Worm (Caenorhabditis elegans) whole organism, young adult: ENCODE results near the gene Y39H10B.3.

Experiments used
- B0261.1 ChIP-seq: sonication (generic microtip); optimal IDR thresholded peaks from 2 replicates; lab custom pipeline; 2016; ENCODE audit warnings: mild to moderate bottlenecking, missing genetic modification characterization, moderate library complexity, missing compliant biosample characterization
- B0336.3 ChIP-seq: fragments of 200-800 bp; sonication (Bioruptor generic); IDR thresholded peaks from 2 replicates; pipeline ENCODE4 v1.3.6; 2022; ENCODE audit warnings: missing genetic modification characterization, missing compliant biosample characterization
- C06A6.2 ChIP-seq: fragments of 200-800 bp; sonication (Bioruptor generic); conservative IDR thresholded peaks from 2 replicates; pipeline ENCODE4 v1.3.6; 2022; ENCODE audit warnings: missing genetic modification characterization, missing compliant biosample characterization
- F10E7.11 ChIP-seq: sonication (generic microtip); optimal IDR thresholded peaks from 2 replicates; lab custom pipeline; 2017; ENCODE audit warnings: mild to moderate bottlenecking, missing genetic modification characterization, moderate library complexity, missing compliant biosample characterization
- F37B4.10 ChIP-seq: fragments of 200-800 bp; sonication (Bioruptor generic); IDR thresholded peaks from 2 replicates; pipeline ENCODE4 v1.3.6; 2022; ENCODE audit warnings: missing genetic modification characterization, missing compliant biosample characterization
- F52B5.7 ChIP-seq: sonication (generic microtip); optimal IDR thresholded peaks from 2 replicates; lab custom pipeline; 2016; ENCODE audit warnings: mild to moderate bottlenecking, missing genetic modification characterization, missing compliant biosample characterization
- F57A8.1 ChIP-seq: fragments of 200-800 bp; sonication (Bioruptor generic); optimal IDR thresholded peaks from 2 replicates; lab custom pipeline; 2018; ENCODE audit warnings: mild to moderate bottlenecking, missing genetic modification characterization, moderate library complexity, missing compliant biosample characterization
- F57C9.4 ChIP-seq: sonication (generic microtip); optimal IDR thresholded peaks from 2 replicates; lab custom pipeline; 2017; ENCODE audit warnings: mild to moderate bottlenecking, missing genetic modification characterization, missing compliant biosample characterization
- K11D2.4 ChIP-seq: fragments of 200-800 bp; sonication (Bioruptor generic); IDR thresholded peaks from 2 replicates; pipeline ENCODE4 v1.3.6; 2022; ENCODE audit warnings: missing genetic modification reagents, missing genetic modification characterization, missing compliant biosample characterization
- T26A5.8 ChIP-seq: sonication (generic microtip); optimal IDR thresholded peaks from 2 replicates; lab custom pipeline; 2016; ENCODE audit warnings: missing genetic modification characterization, missing compliant biosample characterization
- Y53G8AR.9 ChIP-seq: fragments of 200-800 bp; sonication (Bioruptor generic); conservative IDR thresholded peaks from 2 replicates; pipeline ENCODE4 v1.3.6; 2022; ENCODE audit warnings: missing genetic modification reagents, missing genetic modification characterization, missing compliant biosample characterization
- Y67H2A.10 ChIP-seq: fragments of 200-800 bp; sonication (Bioruptor generic); conservative IDR thresholded peaks from 2 replicates; pipeline ENCODE4 v1.3.6; 2022; ENCODE audit warnings: missing genetic modification reagents, missing genetic modification characterization, missing compliant biosample characterization
- Y79H2A.3 ChIP-seq: fragments of 200-800 bp; sonication (Bioruptor generic); conservative IDR thresholded peaks from 2 replicates; pipeline ENCODE4 v1.3.6; 2022; ENCODE audit warnings: missing genetic modification reagents, missing genetic modification characterization, missing compliant biosample characterization
- akir-1 ChIP-seq: fragments of 200-800 bp; sonication (Bioruptor generic); optimal IDR thresholded peaks from 2 replicates; lab custom pipeline; 2018; ENCODE audit warnings: mild to moderate bottlenecking, missing genetic modification characterization, moderate library complexity, missing compliant biosample characterization
- ama-1 ChIP-seq, 3 experiments: fragments of 150-350 bp in 1 of 3; sonication (generic microtip) in 2 of 3; optimal IDR thresholded peaks; 2 replicates each; lab custom pipeline; 2014 to 2018; ENCODE audit warnings: missing biosample characterization in 2 of 3, missing genetic modification characterization in 2 of 3, missing genetic modification reagents in 2 of 3
- aptf-2 ChIP-seq: fragments of 200-800 bp; sonication (Bioruptor generic); conservative IDR thresholded peaks from 2 replicates; pipeline ENCODE4 v1.3.6; 2022; ENCODE audit warnings: missing genetic modification reagents, missing genetic modification characterization, missing compliant biosample characterization
- atf-7 ChIP-seq: sonication (generic microtip); optimal IDR thresholded peaks from 2 replicates; lab custom pipeline; 2017; ENCODE audit warnings: mild to moderate bottlenecking, missing genetic modification characterization, missing compliant biosample characterization
- athp-1 ChIP-seq: sonication (generic microtip); optimal IDR thresholded peaks from 2 replicates; lab custom pipeline; 2017; ENCODE audit warnings: mild to moderate bottlenecking, missing genetic modification characterization, missing compliant biosample characterization
- attf-3 ChIP-seq: fragments of 200-800 bp; sonication (Bioruptor generic); conservative IDR thresholded peaks from 2 replicates; pipeline ENCODE4 v1.3.6; 2022; ENCODE audit warnings: missing genetic modification reagents, missing genetic modification characterization, missing compliant biosample characterization
- attf-6 ChIP-seq: fragments of 200-800 bp; sonication (Bioruptor generic); IDR thresholded peaks from 2 replicates; pipeline ENCODE4 v1.3.6; 2022; ENCODE audit warnings: missing genetic modification reagents, missing genetic modification characterization, missing compliant biosample characterization
- cebp-1 ChIP-seq, 2 experiments: fragments of 200-800 bp in 1 of 2; sonication (Bioruptor generic) in 1 of 2; sonication (generic microtip) in 1 of 2; IDR thresholded peaks in 1 of 2; optimal IDR thresholded peaks in 1 of 2; 2 replicates each; pipeline versions ENCODE4 v1.3.6 to Lab custom; 2017 to 2022; ENCODE audit warnings: missing compliant biosample characterization in 2 of 2, missing genetic modification characterization in 2 of 2, mild to moderate bottlenecking in 1 of 2, missing genetic modification reagents in 1 of 2, moderate library complexity in 1 of 2
- cebp-2 ChIP-seq: fragments of 200-800 bp; sonication (Bioruptor generic); IDR thresholded peaks from 2 replicates; pipeline ENCODE4 v1.3.6; 2022; ENCODE audit warnings: missing genetic modification characterization, missing compliant biosample characterization
- ceh-40 ChIP-seq: fragments of 200-800 bp; sonication (Bioruptor generic); IDR thresholded peaks from 2 replicates; pipeline ENCODE4 v1.3.6; 2022; ENCODE audit warnings: missing genetic modification characterization, missing compliant biosample characterization
- efl-1 ChIP-seq: fragments of 150-350 bp; optimal IDR thresholded peaks from 2 replicates; lab custom pipeline; 2014; ENCODE audit warnings: missing biosample characterization, missing genetic modification reagents, missing genetic modification characterization
- egl-44 ChIP-seq: fragments of 200-800 bp; sonication (Bioruptor generic); IDR thresholded peaks from 2 replicates; pipeline ENCODE4 v1.3.6; 2022; ENCODE audit warnings: missing genetic modification reagents, missing genetic modification characterization, missing compliant biosample characterization
- egrh-3 ChIP-seq: fragments of 200-800 bp; sonication (Bioruptor generic); IDR thresholded peaks from 2 replicates; pipeline ENCODE4 v1.3.6; 2022; ENCODE audit warnings: missing genetic modification reagents, missing genetic modification characterization, missing compliant biosample characterization
- fkh-3 ChIP-seq: sonication (generic microtip); optimal IDR thresholded peaks from 2 replicates; lab custom pipeline; 2016; ENCODE audit warnings: mild to moderate bottlenecking, missing genetic modification characterization, missing compliant biosample characterization
- gei-17 ChIP-seq: fragments of 200-800 bp; sonication (Bioruptor generic); optimal IDR thresholded peaks from 2 replicates; lab custom pipeline; 2018; ENCODE audit warnings: mild to moderate bottlenecking, missing genetic modification characterization, missing compliant biosample characterization
- hlh-26 ChIP-seq: fragments of 200-800 bp; sonication (Bioruptor generic); conservative IDR thresholded peaks from 2 replicates; pipeline ENCODE4 v1.3.6; 2022; ENCODE audit warnings: missing genetic modification reagents, missing genetic modification characterization, missing compliant biosample characterization
- hsf-1 ChIP-seq: fragments of 200-800 bp; sonication (Bioruptor generic); IDR thresholded peaks from 2 replicates; pipeline ENCODE4 v1.3.6; 2022; ENCODE audit warnings: missing genetic modification reagents, missing genetic modification characterization, missing compliant biosample characterization
- lag-1 ChIP-seq: fragments of 200-800 bp; sonication (Bioruptor generic); IDR thresholded peaks from 2 replicates; pipeline ENCODE4 v1.3.6; 2022; ENCODE audit warnings: missing genetic modification reagents, missing genetic modification characterization, missing compliant biosample characterization
- let-526 ChIP-seq: fragments of 200-800 bp; sonication (Bioruptor generic); IDR thresholded peaks from 2 replicates; pipeline ENCODE4 v1.3.6; 2022; ENCODE audit warnings: missing genetic modification reagents, missing genetic modification characterization, missing compliant biosample characterization
- let-607 ChIP-seq, 2 experiments: fragments of 200-800 bp in 1 of 2; sonication (Bioruptor generic) in 1 of 2; sonication (generic microtip) in 1 of 2; optimal IDR thresholded peaks; 2 replicates each; lab custom pipeline; 2016 to 2018; ENCODE audit warnings: mild to moderate bottlenecking in 2 of 2, missing compliant biosample characterization in 2 of 2, missing genetic modification characterization in 2 of 2, moderate library complexity in 2 of 2, missing genotype in 1 of 2
- lin-35 ChIP-seq, 3 experiments: fragments of 150-350 bp in 2 of 3; sonication (generic microtip) in 1 of 3; optimal IDR thresholded peaks; 2 replicates each; lab custom pipeline; 2014 to 2018; ENCODE audit warnings: missing biosample characterization in 3 of 3, missing genetic modification characterization in 3 of 3, missing genetic modification reagents in 3 of 3
- lsy-27 ChIP-seq: sonication (generic microtip); optimal IDR thresholded peaks from 2 replicates; lab custom pipeline; 2017; ENCODE audit warnings: missing genetic modification characterization, mild to moderate bottlenecking, missing compliant biosample characterization, antibody characterized with exemption, missing genotype, borderline replicate concordance; ENCODE audit not compliant: insufficient read depth
- madf-10 ChIP-seq: sonication (generic microtip); optimal IDR thresholded peaks from 2 replicates; lab custom pipeline; 2016; ENCODE audit warnings: mild to moderate bottlenecking, missing genetic modification characterization, missing compliant biosample characterization
- madf-3 ChIP-seq: fragments of 200-800 bp; sonication (Bioruptor generic); IDR thresholded peaks from 2 replicates; pipeline ENCODE4 v1.3.6; 2022; ENCODE audit warnings: missing genetic modification reagents, missing genetic modification characterization, missing compliant biosample characterization
- nhr-27 ChIP-seq: fragments of 200-800 bp; sonication (Bioruptor generic); optimal IDR thresholded peaks from 2 replicates; lab custom pipeline; 2018; ENCODE audit warnings: mild to moderate bottlenecking, missing genetic modification characterization, moderate library complexity, missing compliant biosample characterization
- snpc-4 ChIP-seq, 5 experiments: fragments of 150-350 bp in 1 of 5; sonication (generic microtip) in 4 of 5; optimal IDR thresholded peaks; 2 replicates each; lab custom pipeline; 2014 to 2018; ENCODE audit warnings: missing genetic modification characterization in 5 of 5, missing biosample characterization in 3 of 5, antibody characterized with exemption in 2 of 5, mild to moderate bottlenecking in 2 of 5, missing compliant biosample characterization in 2 of 5, missing genotype in 2 of 5, moderate library complexity in 2 of 5, missing genetic modification reagents in 1 of 5
- tbp1 ChIP-seq: fragments of 200-800 bp; sonication (Bioruptor generic); optimal IDR thresholded peaks from 2 replicates; lab custom pipeline; 2018; ENCODE audit warnings: mild to moderate bottlenecking, missing genetic modification characterization, missing compliant biosample characterization
- unc-130 ChIP-seq: sonication (generic microtip); optimal IDR thresholded peaks from 2 replicates; lab custom pipeline; 2016; ENCODE audit warnings: missing genetic modification reagents, missing genetic modification characterization, missing compliant biosample characterization
- unc-62 ChIP-seq: fragments of 150-350 bp; optimal IDR thresholded peaks from 2 replicates; lab custom pipeline; 2014; ENCODE audit warnings: missing biosample characterization, missing genetic modification reagents, missing genetic modification characterization
- zim-3 ChIP-seq: sonication (generic microtip); optimal IDR thresholded peaks from 2 replicates; lab custom pipeline; 2017; ENCODE audit warnings: mild to moderate bottlenecking, missing genetic modification characterization, moderate library complexity, missing compliant biosample characterization
- ztf-22 ChIP-seq: fragments of 200-800 bp; sonication (Bioruptor generic); optimal IDR thresholded peaks from 2 replicates; lab custom pipeline; 2018; ENCODE audit warnings: mild to moderate bottlenecking, missing genetic modification characterization, moderate library complexity, missing compliant biosample characterization
- ztf-26 ChIP-seq: sonication (generic microtip); optimal IDR thresholded peaks from 2 replicates; lab custom pipeline; 2017; ENCODE audit warnings: missing genetic modification characterization, missing compliant biosample characterization
- ztf-3 ChIP-seq: fragments of 200-800 bp; sonication (Bioruptor generic); optimal IDR thresholded peaks from 2 replicates; lab custom pipeline; 2018; ENCODE audit warnings: mild to moderate bottlenecking, missing genetic modification characterization, missing compliant biosample characterization

Gene Y39H10B.3

ce11 chrV:3634293-3635016 is 36.1 kb upstream of the Y39H10B.3 start (continued):
- no peak for TF ChIP-seq hsf-1 (GFP tag; lab: Robert Waterston, UW)
- no peak for TF ChIP-seq C06A6.2 (GFP tag; lab: Robert Waterston, UW)
- peak; percentile 91 for TF ChIP-seq atf-7 (tag; lab: Kevin White, UChicago)
- no peak for TF ChIP-seq cebp-1 (GFP tag; IDR thresholded peaks at IDR 0.05; lab: Robert Waterston, UW)
- TF ChIP-seq cebp-1 (tag; optimal IDR thresholded peaks at IDR 0.05; lab: Kevin White, UChicago) = peak; percentile 54
- TF ChIP-seq nhr-27 (tag; lab: Kevin White, UChicago) = no peak
- no peak for TF ChIP-seq K11D2.4 (GFP tag; lab: Robert Waterston, UW)
- TF ChIP-seq athp-1 (tag; lab: Kevin White, UChicago) = peak; percentile 3
- TF ChIP-seq snpc-4 (GFP tag; optimal IDR thresholded peaks at IDR 0.05; lab: Kevin White, UChicago) = no peak
- peak in 3 of 4 experiments; percentile 55 to 75 (median 64) for TF ChIP-seq snpc-4 (tag; optimal IDR thresholded peaks at IDR 0.05; lab: Kevin White, UChicago)
- TF ChIP-seq F10E7.11 (tag; lab: Kevin White, UChicago) = no peak
- no peak for TF ChIP-seq egrh-3
- no peak for TF ChIP-seq F57C9.4 (tag; lab: Kevin White, UChicago)
- TF ChIP-seq efl-1 (GFP tag; lab: Kevin White, UChicago) = no peak
- TF ChIP-seq zim-3 (tag; lab: Kevin White, UChicago) = peak; percentile 17
- no peak for TF ChIP-seq attf-6 (GFP tag; lab: Robert Waterston, UW)
- no peak for TF ChIP-seq lin-35 (GFP tag; optimal IDR thresholded peaks at IDR 0.05; lab: Kevin White, UChicago)
- TF ChIP-seq lag-1 (GFP tag; lab: Robert Waterston, UW) = no peak
- no peak for TF ChIP-seq ceh-40 (GFP tag; lab: Robert Waterston, UW)
- no peak for TF ChIP-seq unc-130 (GFP tag; lab: Kevin White, UChicago)
- no peak for TF ChIP-seq lsy-27 (tag; lab: Kevin White, UChicago)
- TF ChIP-seq ama-1 (optimal IDR thresholded peaks at IDR 0.05; lab: Kevin White, UChicago) = no peak
- no peak for TF ChIP-seq ama-1 (GFP tag; optimal IDR thresholded peaks at IDR 0.05; lab: Kevin White, UChicago)
- no peak for TF ChIP-seq aptf-2 (GFP tag; lab: Robert Waterston, UW)
- TF ChIP-seq B0261.1 (tag; lab: Kevin White, UChicago) = no peak
- no peak for TF ChIP-seq T26A5.8 (tag; lab: Kevin White, UChicago)
- TF ChIP-seq akir-1 (GFP tag; lab: Kevin White, UChicago) = no peak
- peak; percentile 92 for TF ChIP-seq B0336.3
- TF ChIP-seq F37B4.10 (GFP tag; lab: Robert Waterston, UW) = no peak
- TF ChIP-seq fkh-3 (tag; lab: Kevin White, UChicago) = no peak
- TF ChIP-seq attf-3 (GFP tag; lab: Robert Waterston, UW) = no peak
- no peak for TF ChIP-seq unc-62
- peak; percentile 88; the same call in 1 of the 2 replicates for TF ChIP-seq Y53G8AR.9 (GFP tag; lab: Robert Waterston, UW)
- TF ChIP-seq ztf-26 (tag; lab: Kevin White, UChicago) = no peak
- TF ChIP-seq hlh-26 (GFP tag; lab: Robert Waterston, UW) = no peak
- no peak for TF ChIP-seq let-526
- TF ChIP-seq egl-44 = peak; percentile 57; the same call in 1 of the 2 replicates
- TF ChIP-seq gei-17 = no peak
- no peak for TF ChIP-seq ztf-22 (GFP tag; lab: Kevin White, UChicago)
- no peak for TF ChIP-seq Y79H2A.3 (GFP tag; lab: Robert Waterston, UW)
- TF ChIP-seq Y67H2A.10 = no peak
- TF ChIP-seq cebp-2 (GFP tag; lab: Robert Waterston, UW) = 0 out of 2 replicates have a peak, but pooled peaks have one; percentile 56
- peak in 1 of 2 experiments; percentile 36 for TF ChIP-seq let-607 (tag; optimal IDR thresholded peaks at IDR 0.05; lab: Kevin White, UChicago)
- TF ChIP-seq F57A8.1 (GFP tag; lab: Kevin White, UChicago) = no peak
- TF ChIP-seq F52B5.7 = no peak
- no peak for TF ChIP-seq ztf-3
- peak; percentile 91 for TF ChIP-seq madf-10 (tag; lab: Kevin White, UChicago)
- peak; percentile 41 for TF ChIP-seq tbp1
- no peak for TF ChIP-seq madf-3
